Worm (Caenorhabditis elegans): ENCODE results near the gene srh-265.
A peak's percentile ranks its signal among the peaks of the same experiment; 100 is the strongest.

Gene srh-265

DNA sequence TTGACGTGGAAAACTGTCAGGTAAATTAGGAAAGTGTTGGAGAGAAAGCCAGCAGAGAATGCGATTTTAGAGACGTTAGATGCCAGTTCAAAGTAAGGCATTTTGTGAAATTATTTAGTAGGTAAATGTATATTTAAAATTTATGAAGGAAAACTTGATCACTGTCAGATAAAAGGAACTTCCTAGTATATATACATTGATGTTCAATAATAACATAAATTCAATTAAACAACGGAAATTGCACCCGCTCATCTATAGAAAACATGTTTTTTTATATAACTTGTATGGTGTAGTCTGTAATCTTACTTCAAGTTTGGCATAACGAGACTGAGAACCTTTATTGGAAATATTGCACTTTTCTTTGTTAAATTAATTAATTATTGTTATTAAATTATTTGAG lies 43.0 kb downstream of the srh-265 start, which contains the start of gene str-71:
Gene str-71, minus strand, starts transcription at position 101 of the 400 bp plus-strand sequence.
- TF ChIP-seq ztf-28 (GFP tag; IDR thresholded peaks at IDR 0.05) (no peak), cebp-1 (GFP tag; IDR thresholded peaks at IDR 0.05) (no peak), cebp-1 (tag; optimal IDR thresholded peaks at IDR 0.05) (no peak), efl-1 (GFP tag; optimal IDR thresholded peaks at IDR 0.05) (no peak), madf-10 (tag; optimal IDR thresholded peaks at IDR 0.05) (no peak), ztf-25 (GFP tag; IDR thresholded peaks at IDR 0.05) (no peak), snpc-4 (GFP tag; optimal IDR thresholded peaks at IDR 0.05) (no peak), snpc-4 (tag; optimal IDR thresholded peaks at IDR 0.05) (no peak), tbp1 (GFP tag; optimal IDR thresholded peaks at IDR 0.05) (no peak), egl-44 (GFP tag; IDR thresholded peaks at IDR 0.05) (no peak), cebp-2 (GFP tag; IDR thresholded peaks at IDR 0.05) (no peak), B0019.2 (GFP tag; conservative IDR thresholded peaks at IDR 0.05) (no peak), T07F8.4 (tag; optimal IDR thresholded peaks at IDR 0.05) (no peak)

DNA sequence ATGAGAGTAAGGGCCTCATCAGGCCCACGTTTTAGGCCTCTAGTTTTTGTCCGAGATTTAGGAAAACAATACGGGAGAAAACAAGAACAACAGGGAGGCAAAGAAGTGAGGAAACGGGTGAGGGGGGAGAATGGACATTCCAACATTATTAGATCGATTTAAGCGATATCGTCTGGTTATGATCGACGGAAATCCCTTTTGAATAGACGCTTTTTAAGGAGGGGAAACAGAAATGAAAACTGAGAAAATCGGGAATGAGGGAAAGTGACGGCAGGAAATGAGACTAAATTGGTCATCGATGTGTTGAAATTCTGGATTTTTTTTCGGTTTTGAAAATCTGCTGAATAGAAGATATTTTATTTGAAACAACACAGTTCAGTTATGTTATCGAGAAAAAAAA lies 48.4 kb downstream of the srh-265 start, which contains the start of gene rocf-1:
Gene rocf-1, minus strand, starts transcription at position 101 of the 400 bp plus-strand sequence.
- TF ChIP-seq ceh-40 (GFP tag; IDR thresholded peaks at IDR 0.05) (no peak), snpc-3.4 (tag; optimal IDR thresholded peaks at IDR 0.05) (no peak), ekl-4 (GFP tag; IDR thresholded peaks at IDR 0.05) (no peak), B0019.2 (GFP tag; conservative IDR thresholded peaks at IDR 0.05) (no peak), ceh-27 (GFP tag; optimal IDR thresholded peaks at IDR 0.05) (no peak), rpc-1 (optimal IDR thresholded peaks at IDR 0.05) (no peak), rpc-1 (tag; optimal IDR thresholded peaks at IDR 0.05) (no peak), C17E4.6 (GFP tag; IDR thresholded peaks at IDR 0.05) (no peak), pha-4 (tag; optimal IDR thresholded peaks at IDR 0.05) (no peak), cebp-1 (GFP tag; IDR thresholded peaks at IDR 0.05) (no peak), cebp-1 (tag; optimal IDR thresholded peaks at IDR 0.05) (no peak), bed-2 (GFP tag; IDR thresholded peaks at IDR 0.05) (no peak), lin-54 (GFP tag; optimal IDR thresholded peaks at IDR 0.05) (no peak), F57A8.1 (GFP tag; optimal IDR thresholded peaks at IDR 0.05) (no peak), snpc-1.1 (tag; optimal IDR thresholded peaks at IDR 0.05; ENCODE audit: insufficient read depth) (no peak), F37B4.10 (GFP tag; IDR thresholded peaks at IDR 0.05) (no peak), attf-5 (GFP tag; optimal IDR thresholded peaks at IDR 0.05) (no peak), athp-1 (tag; optimal IDR thresholded peaks at IDR 0.05) (no peak)

DNA sequence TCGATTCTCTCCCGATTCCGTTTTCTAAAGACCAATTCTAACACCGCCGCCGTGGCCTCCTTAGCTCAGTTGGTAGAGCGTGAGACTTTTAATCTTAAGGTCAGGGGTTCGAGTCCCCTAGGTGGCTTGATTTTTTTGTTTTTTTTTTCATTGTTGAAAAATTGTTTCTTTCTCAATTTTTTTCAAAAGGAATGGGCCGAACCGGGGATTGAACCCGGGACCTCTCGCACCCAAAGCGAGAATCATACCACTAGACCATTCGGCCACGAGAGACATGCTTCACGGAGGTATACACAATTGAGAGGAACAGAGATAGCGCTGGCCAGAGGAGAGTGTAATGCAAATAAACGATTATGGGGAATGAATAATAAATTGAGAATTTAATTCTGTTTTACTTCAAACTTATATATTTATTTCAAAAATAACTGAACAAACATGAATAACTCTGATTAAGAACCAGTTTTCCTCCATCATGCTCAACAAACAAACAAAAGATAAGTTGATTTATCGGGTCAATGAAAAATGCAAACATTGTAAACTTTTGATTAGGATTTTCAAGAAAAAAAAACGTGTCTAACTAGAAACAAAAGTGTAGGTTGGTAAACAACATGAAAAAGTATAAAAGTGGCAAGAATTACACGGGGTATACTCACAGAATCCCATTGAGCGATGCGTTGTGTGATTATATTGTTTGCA lies 49.1 kb downstream of the srh-265 start, which contains the start of gene pqn-71:
Gene pqn-71, plus strand, starts transcription at position 646 of the 696 bp plus-strand sequence.
- TF ChIP-seq die-1 (tag; optimal IDR thresholded peaks at IDR 0.05) (peak; percentile 95), mxl-1 (tag; optimal IDR thresholded peaks at IDR 0.05) (peak; percentile 93), ztf-26 (tag; optimal IDR thresholded peaks at IDR 0.05) (peak; percentile 96), rpc-1 (optimal IDR thresholded peaks at IDR 0.05) (peak; percentile 99), rpc-1 (tag; optimal IDR thresholded peaks at IDR 0.05) (peak; percentile 98), madf-6 (GFP tag; IDR thresholded peaks at IDR 0.05) (peak; percentile 77), somi-1 (GFP tag; optimal IDR thresholded peaks at IDR 0.05) (peak; percentile 91), ztf-28 (GFP tag; IDR thresholded peaks at IDR 0.05) (peak; percentile 80), snpc-1.3 (tag; optimal IDR thresholded peaks at IDR 0.05; ENCODE audit: insufficient read depth) (peak; percentile 94), hlh-12 (tag; optimal IDR thresholded peaks at IDR 0.05) (peak; percentile 86), ztf-25 (GFP tag; IDR thresholded peaks at IDR 0.05) (peak; percentile 89; the same call in 1 of the 2 replicates), ccch-3 (GFP tag; optimal IDR thresholded peaks at IDR 0.05) (peak; percentile 47), dpff-1 (tag; optimal IDR thresholded peaks at IDR 0.05) (peak; percentile 54), nhr-27 (tag; optimal IDR thresholded peaks at IDR 0.05) (peak; percentile 88), nfya-2 (GFP tag; IDR thresholded peaks at IDR 0.05) (no peak), C17E4.6 (GFP tag; IDR thresholded peaks at IDR 0.05) (peak; percentile 93), ceh-27 (GFP tag; optimal IDR thresholded peaks at IDR 0.05) (peak; percentile 75), B0035.1 (tag; optimal IDR thresholded peaks at IDR 0.05) (peak; percentile 92), hsf-1 (GFP tag; IDR thresholded peaks at IDR 0.05) (peak; percentile 87), F49E8.2 (tag; optimal IDR thresholded peaks at IDR 0.05; ENCODE audit: insufficient read depth) (peak; percentile 56), mes-4 (tag; optimal IDR thresholded peaks at IDR 0.05) (peak; percentile 71), snpc-4 (GFP tag; optimal IDR thresholded peaks at IDR 0.05) (peak; percentile 82), snpc-4 (tag; optimal IDR thresholded peaks at IDR 0.05) (peak; percentile 80 to 93 (median 88)), dox-1 (GFP tag; IDR thresholded peaks at IDR 0.05) (peak; percentile 95), Y95B8A.8 (GFP tag; IDR thresholded peaks at IDR 0.05) (peak; percentile 88)
